Fruit fly (Drosophila melanogaster): ENCODE data around the gene Nup37.

DNA sequence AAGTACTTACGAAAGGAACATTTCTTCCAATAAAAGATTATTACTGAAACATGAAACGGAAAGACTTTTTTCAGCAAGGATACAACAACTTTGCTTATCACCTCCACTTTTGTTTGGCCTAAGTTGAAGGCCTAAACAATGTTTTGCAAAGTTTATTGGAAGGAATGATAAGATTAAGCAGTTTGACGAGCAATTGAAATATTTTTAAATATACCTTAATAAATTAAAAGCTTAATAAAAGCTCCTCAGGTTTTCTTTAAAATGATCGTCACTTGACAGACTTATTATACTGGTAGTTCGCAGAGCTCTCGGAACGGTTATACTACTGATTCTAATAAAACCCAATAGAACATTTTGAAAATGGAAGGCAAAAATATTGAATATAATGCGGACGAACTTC, 37.7 kb downstream of the Nup37 start, which contains the start of gene CG31104:
- TF ChIP-seq CG16779 (tag; optimal IDR thresholded peaks at IDR 0.05) (no peak), topi (GFP tag; optimal IDR thresholded peaks at IDR 0.05) (no peak), Hr4 (GFP tag; optimal IDR thresholded peaks at IDR 0.05) (no peak), ss (GFP tag; optimal IDR thresholded peaks at IDR 0.05) (no peak), Sox14 (GFP tag; optimal IDR thresholded peaks at IDR 0.05) (no peak), Lpt (GFP tag; optimal IDR thresholded peaks at IDR 0.05) (no peak), CG34406 (GFP tag; optimal IDR thresholded peaks at IDR 0.05) (no peak), vri (GFP tag; optimal IDR thresholded peaks at IDR 0.05) (no peak), achi (GFP tag; optimal IDR thresholded peaks at IDR 0.05) (no peak), Blimp-1 (GFP tag; optimal IDR thresholded peaks at IDR 0.05) (no peak), svp (GFP tag) (no peak), Hr39 (GFP tag; optimal IDR thresholded peaks at IDR 0.05) (no peak)
